Fruit fly (Drosophila melanogaster) whole organism, embryonic: Measurements from ENCODE around the gene Gorab.

ENCODE experiments used
- Ada2b ChIP-seq: fragments of 200-800 bp; sonication (Bioruptor generic); IDR thresholded peaks from 2 replicates; pipeline ENCODE4 v1.3.6; 2022; ENCODE audit warnings: missing biosample characterization, missing genetic modification characterization
- B-H2 ChIP-seq: fragments of 200-800 bp; sonication (Bioruptor generic); optimal IDR thresholded peaks from 2 replicates; lab custom pipeline; 2018; ENCODE audit warnings: missing biosample characterization, mild to moderate bottlenecking, missing genetic modification characterization
- Bdp1 ChIP-seq: fragments of 200-800 bp; sonication (Bioruptor generic); optimal IDR thresholded peaks from 3 replicates; lab custom pipeline; 2016; ENCODE audit warnings: missing biosample characterization, missing genetic modification characterization
- Bgb ChIP-seq: fragments of 200-800 bp; sonication (Bioruptor generic); IDR thresholded peaks from 2 replicates; pipeline ENCODE4 v1.3.6; 2022; ENCODE audit warnings: missing biosample characterization, missing genetic modification characterization; ENCODE audit not compliant: partially characterized antibody
- CG11695 ChIP-seq: fragments of 200-800 bp; sonication (Bioruptor generic); IDR thresholded peaks from 3 replicates; pipeline ENCODE4 v1.3.6; 2022; ENCODE audit warnings: missing biosample characterization, missing genetic modification characterization
- CG12659 ChIP-seq: fragments of 200-800 bp; sonication (Bioruptor generic); optimal IDR thresholded peaks from 3 replicates; lab custom pipeline; 2017; ENCODE audit warnings: mild to moderate bottlenecking, missing biosample characterization, missing genetic modification reagents, missing genetic modification characterization
- CG12769 ChIP-seq: fragments of 200-800 bp; sonication (Bioruptor generic); optimal IDR thresholded peaks from 2 replicates; lab custom pipeline; 2019; ENCODE audit warnings: missing biosample characterization, mild to moderate bottlenecking, missing genetic modification characterization, moderate library complexity
- CG15073 ChIP-seq: fragments of 200-800 bp; sonication (Bioruptor generic); optimal IDR thresholded peaks from 2 replicates; lab custom pipeline; 2016; ENCODE audit warnings: missing biosample characterization, missing genetic modification characterization
- CG16779 ChIP-seq: fragments of 200-800 bp; sonication (Bioruptor generic); IDR thresholded peaks from 2 replicates; pipeline ENCODE4 v1.3.6; 2022; ENCODE audit warnings: missing biosample characterization, missing genetic modification characterization
- CG18011 ChIP-seq: fragments of 200-800 bp; sonication (Bioruptor generic); optimal IDR thresholded peaks from 2 replicates; lab custom pipeline; 2017; ENCODE audit warnings: missing biosample characterization, missing genetic modification characterization, mild to moderate bottlenecking, moderate library complexity, missing genotype
- CG2116 ChIP-seq: fragments of 200-800 bp; sonication (Bioruptor generic); optimal IDR thresholded peaks from 3 replicates; lab custom pipeline; 2018; ENCODE audit warnings: missing biosample characterization, mild to moderate bottlenecking, missing genetic modification characterization
- CG2889 ChIP-seq: fragments of 200-800 bp; sonication (Bioruptor generic); IDR thresholded peaks from 3 replicates; pipeline ENCODE4 v1.3.6; 2022; ENCODE audit warnings: missing biosample characterization, missing genetic modification characterization
- CG9932 ChIP-seq: fragments of 200-800 bp; sonication (Bioruptor generic); IDR thresholded peaks from 2 replicates; pipeline ENCODE4 v1.3.6; 2022; ENCODE audit warnings: missing biosample characterization, missing genetic modification characterization
- CoRest ChIP-seq: fragments of 200-800 bp; sonication (Bioruptor generic); optimal IDR thresholded peaks from 3 replicates; lab custom pipeline; 2018; ENCODE audit warnings: missing biosample characterization, mild to moderate bottlenecking, missing genetic modification characterization, moderate library complexity
- Dbx ChIP-seq: fragments of 200-800 bp; sonication (Bioruptor generic); IDR thresholded peaks from 3 replicates; pipeline ENCODE4 v1.3.6; 2022; ENCODE audit warnings: missing biosample characterization, missing genetic modification characterization
- Dip2 ChIP-seq: fragments of 200-800 bp; sonication (Bioruptor generic); IDR thresholded peaks from 2 replicates; pipeline ENCODE4 v1.3.6; 2022; ENCODE audit warnings: missing biosample characterization, missing genetic modification characterization
- E2f1 ChIP-seq: fragments of 200-800 bp; sonication (Bioruptor generic); IDR thresholded peaks from 2 replicates; pipeline ENCODE4 v1.3.6; 2022; ENCODE audit warnings: missing biosample characterization, missing genetic modification characterization
- Ets65A ChIP-seq: fragments of 200-800 bp; sonication (Bioruptor generic); peaks from one replicate; lab custom pipeline; 2016; ENCODE audit warnings: missing biosample characterization, missing genetic modification characterization
- Ets97D ChIP-seq: fragments of 200-800 bp; sonication (Bioruptor generic); optimal IDR thresholded peaks from 3 replicates; lab custom pipeline; 2016; ENCODE audit warnings: missing biosample characterization, missing genetic modification characterization
- GATAe ChIP-seq: fragments of 200-800 bp; sonication (Bioruptor generic); conservative IDR thresholded peaks from 2 replicates; pipeline ENCODE4 v1.3.6; 2022; ENCODE audit warnings: missing biosample characterization, missing genetic modification characterization
- Hey ChIP-seq: fragments of 200-800 bp; sonication (Bioruptor generic); optimal IDR thresholded peaks from 3 replicates; lab custom pipeline; 2018; ENCODE audit warnings: missing biosample characterization, mild to moderate bottlenecking, missing genetic modification characterization
- Hmr ChIP-seq: fragments of 200-800 bp; sonication (Bioruptor generic); optimal IDR thresholded peaks from 3 replicates; lab custom pipeline; 2017; ENCODE audit warnings: mild to moderate bottlenecking, missing biosample characterization, missing genetic modification reagents, missing genetic modification characterization
- Hr51 ChIP-seq, 2 experiments: fragments of 200-800 bp; sonication (Bioruptor generic); optimal IDR thresholded peaks; 2 replicates in 1 of 2; 3 replicates in 1 of 2; lab custom pipeline; 2016 to 2018; ENCODE audit warnings: missing biosample characterization in 2 of 2, missing genetic modification characterization in 2 of 2, mild to moderate bottlenecking in 1 of 2, moderate library complexity in 1 of 2
- Hr78 ChIP-seq, 2 experiments: fragments of 200-800 bp in 1 of 2; fragments of >200 bp in 1 of 2; sonication (Bioruptor generic) in 1 of 2; optimal IDR thresholded peaks; 2 replicates each; lab custom pipeline; 2017 to 2019; ENCODE audit warnings: missing biosample characterization in 2 of 2, missing genetic modification characterization in 2 of 2, mild to moderate bottlenecking in 1 of 2, moderate library complexity in 1 of 2
- Lim3 ChIP-seq: fragments of 200-800 bp; sonication (Bioruptor generic); IDR thresholded peaks from 2 replicates; pipeline ENCODE4 v1.3.6; 2022; ENCODE audit warnings: missing biosample characterization, missing genetic modification characterization
- Meics ChIP-seq: fragments of 200-800 bp; sonication (Bioruptor generic); optimal IDR thresholded peaks from 2 replicates; lab custom pipeline; 2017; ENCODE audit warnings: missing biosample characterization, mild to moderate bottlenecking, missing genetic modification characterization
- NC2α ChIP-seq: fragments of 200-800 bp; sonication (Bioruptor generic); optimal IDR thresholded peaks from 2 replicates; lab custom pipeline; 2016; ENCODE audit warnings: missing biosample characterization, missing genetic modification characterization
- NK7.1 ChIP-seq: fragments of 200-800 bp; sonication (Bioruptor generic); optimal IDR thresholded peaks from 3 replicates; lab custom pipeline; 2016; ENCODE audit warnings: missing biosample characterization, missing genetic modification characterization
- Usf ChIP-seq: fragments of 200-800 bp; sonication (Bioruptor generic); optimal IDR thresholded peaks from 2 replicates; lab custom pipeline; 2017; ENCODE audit warnings: missing genotype, missing biosample characterization, missing genetic modification characterization
- cad ChIP-seq: fragments of >200 bp; optimal IDR thresholded peaks from 2 replicates; lab custom pipeline; 2017; ENCODE audit warnings: missing biosample characterization, missing genetic modification characterization
- cg ChIP-seq: fragments of 200-800 bp; sonication (Bioruptor generic); optimal IDR thresholded peaks from 3 replicates; lab custom pipeline; 2019; ENCODE audit warnings: missing biosample characterization, mild to moderate bottlenecking, missing genetic modification characterization, moderate library complexity
- cwo ChIP-seq: fragments of 200-800 bp; sonication (Bioruptor generic); optimal IDR thresholded peaks from 3 replicates; lab custom pipeline; 2017; ENCODE audit warnings: missing biosample characterization, missing genetic modification characterization, mild to moderate bottlenecking, moderate library complexity, missing genetic modification reagents
- en ChIP-seq: fragments of 200-800 bp; sonication (Bioruptor generic); optimal IDR thresholded peaks from 2 replicates; lab custom pipeline; 2016; ENCODE audit warnings: missing biosample characterization, missing genetic modification characterization
- fd96Cb ChIP-seq: fragments of 200-800 bp; sonication (Bioruptor generic); optimal IDR thresholded peaks from 2 replicates; lab custom pipeline; 2018; ENCODE audit warnings: missing biosample characterization, mild to moderate bottlenecking, missing genetic modification characterization, moderate library complexity
- fru ChIP-seq: fragments of >200 bp; optimal IDR thresholded peaks from 2 replicates; lab custom pipeline; 2017
- gem ChIP-seq: fragments of 200-800 bp; sonication (Bioruptor generic); optimal IDR thresholded peaks from 2 replicates; lab custom pipeline; 2019; ENCODE audit warnings: missing biosample characterization, mild to moderate bottlenecking, missing genetic modification characterization, moderate library complexity
- jigr1 ChIP-seq: fragments of 200-800 bp; sonication (Bioruptor generic); IDR thresholded peaks from 3 replicates; pipeline ENCODE4 v1.3.6; 2022; ENCODE audit warnings: missing biosample characterization, missing genetic modification characterization
- jumu ChIP-seq: fragments of 200-800 bp; sonication (Bioruptor generic); optimal IDR thresholded peaks from 3 replicates; lab custom pipeline; 2016; ENCODE audit warnings: missing biosample characterization, missing genetic modification characterization
- kay ChIP-seq: fragments of 200-800 bp; sonication (Bioruptor generic); optimal IDR thresholded peaks from 2 replicates; lab custom pipeline; 2016; ENCODE audit warnings: missing biosample characterization, missing genetic modification characterization
- klu ChIP-seq: fragments of 200-800 bp; sonication (Bioruptor generic); IDR thresholded peaks from 2 replicates; pipeline ENCODE4 v1.3.6; 2022; ENCODE audit warnings: missing biosample characterization, missing genetic modification characterization
- nerfin-2 ChIP-seq: fragments of 200-800 bp; sonication (Bioruptor generic); IDR thresholded peaks from 2 replicates; pipeline ENCODE4 v1.3.6; 2022; ENCODE audit warnings: missing biosample characterization, missing genetic modification characterization; ENCODE audit not compliant: partially characterized antibody
- pho ChIP-seq: fragments of 200-800 bp; sonication (Bioruptor generic); optimal IDR thresholded peaks from 2 replicates; lab custom pipeline; 2016; ENCODE audit warnings: missing biosample characterization, missing genetic modification characterization
- pros ChIP-seq: fragments of 200-800 bp; sonication (Bioruptor generic); optimal IDR thresholded peaks from 3 replicates; lab custom pipeline; 2019; ENCODE audit warnings: missing biosample characterization, mild to moderate bottlenecking, missing genetic modification characterization, moderate library complexity
- stwl ChIP-seq: fragments of 200-800 bp; sonication (Bioruptor generic); optimal IDR thresholded peaks from 3 replicates; lab custom pipeline; 2018; ENCODE audit warnings: missing biosample characterization, mild to moderate bottlenecking, missing genetic modification characterization, moderate library complexity
- toy ChIP-seq: fragments of 200-800 bp; sonication (Bioruptor generic); IDR thresholded peaks from 2 replicates; pipeline ENCODE4 v1.3.6; 2022; ENCODE audit warnings: missing biosample characterization, missing genetic modification characterization
- unc-4 ChIP-seq: fragments of 200-800 bp; sonication (Bioruptor generic); IDR thresholded peaks from 2 replicates; pipeline ENCODE4 v1.3.6; 2022; ENCODE audit warnings: missing biosample characterization, missing genetic modification characterization; ENCODE audit not compliant: partially characterized antibody
- vfl ChIP-seq: fragments of 200-800 bp; sonication (Bioruptor generic); optimal IDR thresholded peaks from 2 replicates; lab custom pipeline; 2016; ENCODE audit warnings: missing biosample characterization, missing genetic modification characterization
- wek ChIP-seq: fragments of 200-800 bp; sonication (Bioruptor generic); optimal IDR thresholded peaks from 3 replicates; lab custom pipeline; 2018; ENCODE audit warnings: missing biosample characterization, mild to moderate bottlenecking, missing genetic modification characterization, moderate library complexity
- yki ChIP-seq: fragments of >200 bp; optimal IDR thresholded peaks from 3 replicates; lab custom pipeline; 2018

The Gorab gene

dm6 chr3L:17432947-17433346 lies 4.3 kb upstream of the Gorab start, which contains the start of gene frc (continued):
- no peak for TF ChIP-seq CG15073 (GFP tag; lab: Kevin White, UChicago)
- TF ChIP-seq NK7.1 (GFP tag; lab: Kevin White, UChicago) = no peak
- TF ChIP-seq Ets97D (GFP tag; lab: Kevin White, UChicago) = no peak
- TF ChIP-seq Hr51 (GFP tag; optimal IDR thresholded peaks at IDR 0.05; lab: Kevin White, UChicago) = no peak
- TF ChIP-seq pho (GFP tag; lab: Kevin White, UChicago) = no peak
- TF ChIP-seq wek (GFP tag; lab: Kevin White, UChicago) = no peak
- no peak for TF ChIP-seq Hey (tag; lab: Kevin White, UChicago)
- TF ChIP-seq cad = no peak
- TF ChIP-seq, all 482 proteins: peak for 34

DNA sequence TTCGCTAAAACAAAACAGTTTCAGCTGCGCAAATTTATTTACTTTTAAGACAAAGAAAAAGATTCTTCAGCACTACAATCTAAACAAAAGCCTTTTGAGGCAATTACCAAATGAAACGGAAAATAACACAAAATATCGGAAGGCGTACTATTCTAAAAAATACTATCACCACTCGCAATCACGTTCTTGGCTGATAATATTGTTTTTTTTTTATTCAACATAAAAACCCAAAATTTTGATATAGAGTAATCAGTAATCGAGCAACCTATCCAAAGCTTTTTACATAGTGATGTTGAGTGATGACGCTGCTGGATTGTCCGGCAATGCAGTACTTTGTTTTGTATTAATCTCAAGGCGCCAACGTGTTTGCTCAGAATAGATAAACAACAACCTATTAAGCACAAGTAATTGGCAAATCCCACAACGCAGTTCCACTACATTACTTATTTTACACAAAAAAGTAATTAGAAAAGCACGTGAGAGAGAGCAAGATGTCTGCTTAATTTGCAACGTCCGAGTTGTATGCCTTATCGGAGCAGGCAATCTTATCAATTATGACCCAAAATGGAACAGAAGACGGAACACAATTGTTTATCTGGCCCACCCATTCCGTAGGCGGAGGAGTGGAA lies 2.4 kb upstream of the Gorab start:
- peak; percentile 15; the same call in 1 of the 2 replicates for TF ChIP-seq CG9932 (GFP tag; lab: Robert Waterston, UW)
- no peak for TF ChIP-seq klu (GFP tag; lab: Robert Waterston, UW)
- no peak for TF ChIP-seq en (GFP tag; lab: Kevin White, UChicago)
- TF ChIP-seq Dbx (GFP tag; lab: Robert Waterston, UW) = 0 out of 3 replicates have a peak, but pooled peaks have one; percentile 31
- TF ChIP-seq CoRest (tag; lab: Kevin White, UChicago) = no peak
- TF ChIP-seq gem (tag; lab: Kevin White, UChicago) = peak; percentile 34
- no peak for TF ChIP-seq toy (GFP tag; lab: Robert Waterston, UW)
- no peak for TF ChIP-seq cg (GFP tag; lab: Kevin White, UChicago)
- no peak for TF ChIP-seq Ada2b (GFP tag; lab: Robert Waterston, UW)
- no peak for TF ChIP-seq nerfin-2 (GFP tag; lab: Robert Waterston, UW)
- TF ChIP-seq GATAe = no peak
- TF ChIP-seq Hmr (GFP tag; lab: Kevin White, UChicago) = peak; percentile 49
- TF ChIP-seq fru = no peak
- TF ChIP-seq Ets65A (GFP tag; lab: Kevin White, UChicago) = no peak
- TF ChIP-seq CG12769 = no peak
- no peak for TF ChIP-seq NC2α (GFP tag; lab: Kevin White, UChicago)
- TF ChIP-seq fd96Cb (tag; lab: Kevin White, UChicago) = no peak
- TF ChIP-seq B-H2 (GFP tag; lab: Kevin White, UChicago) = no peak
- TF ChIP-seq CG2116 = no peak
- TF ChIP-seq Bdp1 = no peak
- no peak for TF ChIP-seq CG18011 (GFP tag; lab: Kevin White, UChicago)
- TF ChIP-seq jumu (GFP tag; lab: Kevin White, UChicago) = no peak
- TF ChIP-seq pros (GFP tag; lab: Kevin White, UChicago) = no peak
- no peak for TF ChIP-seq CG15073 (GFP tag; lab: Kevin White, UChicago)
- TF ChIP-seq Dip2 (GFP tag; lab: Robert Waterston, UW) = no peak
- TF ChIP-seq jigr1 (GFP tag; lab: Robert Waterston, UW) = no peak
- TF ChIP-seq yki (lab: Kevin White, UChicago) = no peak
- no peak for TF ChIP-seq CG16779
- TF ChIP-seq cwo (GFP tag; lab: Kevin White, UChicago) = peak; percentile 79
- TF ChIP-seq stwl = no peak
- no peak for TF ChIP-seq Bgb (GFP tag; lab: Robert Waterston, UW)
- no peak for TF ChIP-seq Hr78 (GFP tag; optimal IDR thresholded peaks at IDR 0.05; lab: Kevin White, UChicago)
- no peak for TF ChIP-seq E2f1 (GFP tag; lab: Robert Waterston, UW)
- no peak for TF ChIP-seq Lim3 (GFP tag; lab: Robert Waterston, UW)
- TF ChIP-seq kay (GFP tag; lab: Kevin White, UChicago) = no peak
- no peak for TF ChIP-seq Usf
- no peak for TF ChIP-seq CG2889 (GFP tag; lab: Robert Waterston, UW)
- TF ChIP-seq CG11695 (GFP tag; lab: Robert Waterston, UW) = no peak
- TF ChIP-seq unc-4 (GFP tag; lab: Robert Waterston, UW) = no peak
- TF ChIP-seq vfl (GFP tag; lab: Kevin White, UChicago) = no peak
- TF ChIP-seq NK7.1 (GFP tag; lab: Kevin White, UChicago) = no peak
- TF ChIP-seq CG12659 = no peak
- peak; percentile 20 for TF ChIP-seq Meics (GFP tag; lab: Kevin White, UChicago)
